Worm (Caenorhabditis elegans): ENCODE measurements around the gene K11G9.5.

DNA sequence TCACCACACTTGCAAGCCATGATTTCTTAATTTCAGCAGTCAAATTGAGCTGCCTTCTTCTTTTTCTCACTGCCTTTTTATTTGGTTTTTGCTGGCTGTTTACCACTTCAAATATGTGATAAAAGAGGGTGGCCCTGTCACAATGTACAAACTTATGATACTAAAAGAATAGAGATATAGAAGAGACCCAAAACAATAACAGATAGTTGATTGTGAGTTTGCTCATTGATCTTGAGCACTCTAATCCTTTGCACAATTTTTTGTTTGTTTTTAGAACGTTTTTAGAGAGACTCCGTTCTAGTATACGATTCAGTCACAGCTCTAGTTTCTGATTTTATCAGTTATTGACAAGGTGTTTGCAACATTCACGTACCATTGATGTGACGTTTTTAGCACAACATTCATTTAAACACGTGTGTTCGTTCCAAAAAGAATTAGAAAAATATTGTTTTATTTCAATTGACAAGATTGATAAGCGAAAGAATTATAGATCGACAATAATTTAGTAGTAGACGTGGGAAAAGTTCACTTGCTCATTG lies 3.6 kb upstream of the K11G9.5 start, which contains the start of gene mtl-1:
- TF ChIP-seq ZK337.2 (GFP tag; IDR thresholded peaks at IDR 0.05) (no peak), mdt-29 (GFP tag; IDR thresholded peaks at IDR 0.05) (no peak), hlh-11 (tag; optimal IDR thresholded peaks at IDR 0.05) (peak; percentile 32), snpc-4 (tag; optimal IDR thresholded peaks at IDR 0.05) (no peak), dmd-6 (GFP tag; IDR thresholded peaks at IDR 0.05) (peak; percentile 43; the same call in 1 of the 2 replicates), ztf-11 (tag; optimal IDR thresholded peaks at IDR 0.05) (no peak), zag-1 (tag; optimal IDR thresholded peaks at IDR 0.05) (no peak), mep-1 (tag; optimal IDR thresholded peaks at IDR 0.05) (no peak), lin-1 (GFP tag; IDR thresholded peaks at IDR 0.05) (no peak), hmg-1.1 (GFP tag; IDR thresholded peaks at IDR 0.05) (no peak), nhr-11 (tag; optimal IDR thresholded peaks at IDR 0.05) (no peak), egl-27 (tag; optimal IDR thresholded peaks at IDR 0.05) (no peak), ceh-28 (tag; optimal IDR thresholded peaks at IDR 0.05) (no peak), R02D3.7 (tag; optimal IDR thresholded peaks at IDR 0.05) (no peak)

Measured in whole organism, L4 larva.